Fruit fly (Drosophila melanogaster) whole organism, embryonic: ENCODE measurements around the gene Lst8.

Source experiments
- Ada2b ChIP-seq: fragments of 200-800 bp; sonication (Bioruptor generic); IDR thresholded peaks from 2 replicates; pipeline ENCODE4 v1.3.6; 2022; ENCODE audit warnings: missing biosample characterization, missing genetic modification characterization
- Awh ChIP-seq: fragments of 200-800 bp; sonication (Bioruptor generic); IDR thresholded peaks from 2 replicates; pipeline ENCODE4, ENCODE4 v1.3.6; 2022; ENCODE audit warnings: missing biosample characterization, missing genetic modification characterization
- Bteb2 ChIP-seq: fragments of 200-800 bp; sonication (Bioruptor generic); optimal IDR thresholded peaks from 2 replicates; lab custom pipeline; 2016; ENCODE audit warnings: missing biosample characterization, missing genetic modification characterization
- CG1024 ChIP-seq: fragments of 200-800 bp; sonication (Bioruptor generic); IDR thresholded peaks from 2 replicates; pipeline ENCODE4 v1.3.6; 2022; ENCODE audit warnings: missing biosample characterization, missing genetic modification characterization
- CG10267 ChIP-seq: fragments of 200-800 bp; sonication (Bioruptor generic); optimal IDR thresholded peaks from 2 replicates; lab custom pipeline; 2018; ENCODE audit warnings: missing biosample characterization, mild to moderate bottlenecking, missing genetic modification characterization, moderate library complexity
- CG10321 ChIP-seq: fragments of 200-800 bp; sonication (Bioruptor generic); IDR thresholded peaks from 2 replicates; pipeline ENCODE4 v1.3.6; 2022; ENCODE audit warnings: missing biosample characterization, missing genetic modification characterization
- CG11398 ChIP-seq: fragments of 200-800 bp; sonication (Bioruptor generic); optimal IDR thresholded peaks from 2 replicates; lab custom pipeline; 2016; ENCODE audit warnings: missing biosample characterization, missing genetic modification characterization
- CG13624 ChIP-seq: fragments of 200-800 bp; sonication (Bioruptor generic); optimal IDR thresholded peaks from 2 replicates; lab custom pipeline; 2016; ENCODE audit warnings: missing biosample characterization, missing genetic modification characterization
- CG14050 ChIP-seq: fragments of 200-800 bp; sonication (Bioruptor generic); IDR thresholded peaks from 3 replicates; pipeline ENCODE4 v1.3.6; 2022; ENCODE audit warnings: missing biosample characterization, missing genetic modification characterization
- CG14965 ChIP-seq: fragments of 200-800 bp; sonication (Bioruptor generic); optimal IDR thresholded peaks from 2 replicates; lab custom pipeline; 2016; ENCODE audit warnings: missing biosample characterization, missing genetic modification characterization, borderline replicate concordance
- CG17912 ChIP-seq: fragments of 200-800 bp; sonication (Bioruptor generic); optimal IDR thresholded peaks from 2 replicates; lab custom pipeline; 2018; ENCODE audit warnings: missing biosample characterization, mild to moderate bottlenecking, missing genetic modification characterization
- CG18764 ChIP-seq: fragments of 200-800 bp; sonication (Bioruptor generic); optimal IDR thresholded peaks from 3 replicates; lab custom pipeline; 2016; ENCODE audit warnings: missing biosample characterization, missing genetic modification characterization
- CG2120 ChIP-seq: fragments of 200-800 bp; sonication (Bioruptor generic); optimal IDR thresholded peaks from 3 replicates; lab custom pipeline; 2016; ENCODE audit warnings: missing biosample characterization, missing genetic modification characterization
- CG31224 ChIP-seq: fragments of 200-800 bp; sonication (Bioruptor generic); IDR thresholded peaks from 2 replicates; pipeline ENCODE4 v1.3.6; 2022; ENCODE audit warnings: missing biosample characterization, missing genetic modification characterization
- CG3163 ChIP-seq: fragments of 200-800 bp; sonication (Bioruptor generic); optimal IDR thresholded peaks from 3 replicates; lab custom pipeline; 2016; ENCODE audit warnings: missing biosample characterization, missing genetic modification characterization
- CG3995 ChIP-seq: fragments of 200-800 bp; sonication (Bioruptor generic); optimal IDR thresholded peaks from 3 replicates; lab custom pipeline; 2016; ENCODE audit warnings: missing biosample characterization, missing genetic modification characterization
- CG4730 ChIP-seq: fragments of 200-800 bp; sonication (Bioruptor generic); IDR thresholded peaks from 2 replicates; pipeline ENCODE4 v1.3.6; 2022; ENCODE audit warnings: missing biosample characterization, missing genetic modification characterization
- CG6175 ChIP-seq: fragments of 200-800 bp; sonication (Bioruptor generic); IDR thresholded peaks from 3 replicates; pipeline ENCODE4 v1.3.6; 2022; ENCODE audit warnings: missing biosample characterization, missing genetic modification characterization
- CG7372 ChIP-seq: fragments of 200-800 bp; sonication (Bioruptor generic); IDR thresholded peaks from 2 replicates; pipeline ENCODE4 v1.3.6; 2022; ENCODE audit warnings: missing biosample characterization, missing genetic modification characterization
- CG9215 ChIP-seq: fragments of 200-800 bp; sonication (Bioruptor generic); IDR thresholded peaks from 2 replicates; pipeline ENCODE4 v1.3.6; 2022; ENCODE audit warnings: missing biosample characterization, missing genetic modification characterization
- CHES-1-like ChIP-seq: fragments of 200-800 bp; sonication (Bioruptor generic); optimal IDR thresholded peaks from 2 replicates; lab custom pipeline; 2016; ENCODE audit warnings: missing biosample characterization, missing genetic modification characterization
- E2f1 ChIP-seq: fragments of 200-800 bp; sonication (Bioruptor generic); IDR thresholded peaks from 2 replicates; pipeline ENCODE4 v1.3.6; 2022; ENCODE audit warnings: missing biosample characterization, missing genetic modification characterization
- ERR ChIP-seq: fragments of 200-800 bp; sonication (Bioruptor generic); optimal IDR thresholded peaks from 2 replicates; lab custom pipeline; 2016; ENCODE audit warnings: missing biosample characterization, missing genetic modification characterization
- Elba2 ChIP-seq: fragments of 200-800 bp; sonication (Bioruptor generic); optimal IDR thresholded peaks from 3 replicates; lab custom pipeline; 2016; ENCODE audit warnings: missing biosample characterization, missing genetic modification characterization
- H15 ChIP-seq: fragments of 200-800 bp; sonication (Bioruptor generic); IDR thresholded peaks from 3 replicates; pipeline ENCODE4 v1.3.6; 2022; ENCODE audit warnings: missing biosample characterization, missing genetic modification characterization
- H2.0 ChIP-seq: fragments of 200-800 bp; sonication (Bioruptor generic); IDR thresholded peaks from 2 replicates; pipeline ENCODE4 v1.3.6; 2022; ENCODE audit warnings: missing biosample characterization, missing genetic modification characterization
- HmgD ChIP-seq: fragments of 200-800 bp; sonication (Bioruptor generic); optimal IDR thresholded peaks from 3 replicates; lab custom pipeline; 2016; ENCODE audit warnings: missing biosample characterization, missing genetic modification characterization
- Hmx ChIP-seq: fragments of 200-800 bp; sonication (Bioruptor generic); optimal IDR thresholded peaks from 2 replicates; lab custom pipeline; 2016; ENCODE audit warnings: missing biosample characterization, missing genetic modification characterization
- Hsf ChIP-seq: fragments of 200-800 bp; sonication (Bioruptor generic); optimal IDR thresholded peaks from 3 replicates; lab custom pipeline; 2016; ENCODE audit warnings: missing biosample characterization, missing genetic modification characterization
- Mrtf ChIP-seq: fragments of 200-800 bp; sonication (Bioruptor generic); IDR thresholded peaks from 3 replicates; pipeline ENCODE4 v1.3.6; 2022; ENCODE audit warnings: missing biosample characterization, missing genetic modification characterization
- NC2α ChIP-seq: fragments of 200-800 bp; sonication (Bioruptor generic); optimal IDR thresholded peaks from 2 replicates; lab custom pipeline; 2016; ENCODE audit warnings: missing biosample characterization, missing genetic modification characterization
- Poxn ChIP-seq: fragments of 200-800 bp; sonication (Bioruptor generic); IDR thresholded peaks from 2 replicates; pipeline ENCODE4 v1.3.6; 2022; ENCODE audit warnings: missing biosample characterization, missing genetic modification characterization
- ac ChIP-seq: fragments of 200-800 bp; sonication (Bioruptor generic); optimal IDR thresholded peaks from 3 replicates; lab custom pipeline; 2017; ENCODE audit warnings: missing biosample characterization, mild to moderate bottlenecking, missing genetic modification characterization
- crol ChIP-seq: fragments of 200-800 bp; sonication (Bioruptor generic); IDR thresholded peaks from 2 replicates; pipeline ENCODE4 v1.3.6; 2022; ENCODE audit warnings: missing biosample characterization, missing genetic modification characterization
- dimm ChIP-seq: fragments of 200-800 bp; sonication (Bioruptor generic); IDR thresholded peaks from 2 replicates; pipeline ENCODE4 v1.3.6; 2022; ENCODE audit warnings: missing biosample characterization, missing genetic modification characterization
- fru ChIP-seq: fragments of >200 bp; optimal IDR thresholded peaks from 2 replicates; lab custom pipeline; 2017
- grau ChIP-seq: fragments of 200-800 bp; optimal IDR thresholded peaks from 3 replicates; lab custom pipeline; 2019; ENCODE audit warnings: missing biosample characterization, mild to moderate bottlenecking, missing genetic modification characterization, moderate library complexity
- gro ChIP-seq: fragments of 200-800 bp; sonication (Bioruptor generic); optimal IDR thresholded peaks from 2 replicates; lab custom pipeline; 2016; ENCODE audit warnings: missing biosample characterization, missing genetic modification characterization
- h ChIP-seq: fragments of >200 bp; optimal IDR thresholded peaks from 2 replicates; lab custom pipeline; 2017
- kay ChIP-seq: fragments of 200-800 bp; sonication (Bioruptor generic); optimal IDR thresholded peaks from 2 replicates; lab custom pipeline; 2016; ENCODE audit warnings: missing biosample characterization, missing genetic modification characterization
- lola ChIP-seq, 3 experiments: fragments of >200 bp in 2 of 3; fragments of 200-800 bp in 1 of 3; sonication (Bioruptor generic) in 1 of 3; optimal IDR thresholded peaks; 2 replicates each; lab custom pipeline; 2017 to 2019; ENCODE audit warnings: missing biosample characterization in 3 of 3, missing genetic modification characterization in 3 of 3, mild to moderate bottlenecking in 1 of 3, moderate library complexity in 1 of 3
- nau ChIP-seq: fragments of 200-800 bp; sonication (Bioruptor generic); optimal IDR thresholded peaks from 3 replicates; lab custom pipeline; 2017; ENCODE audit warnings: missing biosample characterization, mild to moderate bottlenecking, missing genetic modification characterization, missing genetic modification reagents
- pfk ChIP-seq: fragments of 200-800 bp; sonication (Bioruptor generic); optimal IDR thresholded peaks from 2 replicates; lab custom pipeline; 2018; ENCODE audit warnings: missing biosample characterization, mild to moderate bottlenecking, missing genetic modification characterization, moderate library complexity
- prd ChIP-seq, 3 experiments: fragments of >200 bp in 2 of 3; fragments of 200-800 bp in 1 of 3; sonication (Bioruptor generic) in 1 of 3; optimal IDR thresholded peaks in 2 of 3; IDR thresholded peaks in 1 of 3; 2 replicates in 2 of 3; 3 replicates in 1 of 3; pipeline versions ENCODE4 v1.3.6 to Lab custom; 2017 to 2022; ENCODE audit warnings: missing biosample characterization in 1 of 3, missing genetic modification characterization in 1 of 3
- sc ChIP-seq, 3 experiments: fragments of >200 bp in 2 of 3; fragments of 200-800 bp in 1 of 3; sonication (Bioruptor generic) in 1 of 3; optimal IDR thresholded peaks; 2 replicates in 2 of 3; 3 replicates in 1 of 3; lab custom pipeline; 2017; ENCODE audit warnings: mild to moderate bottlenecking in 1 of 3, missing biosample characterization in 1 of 3, missing genetic modification characterization in 1 of 3, missing genetic modification reagents in 1 of 3
- sisA ChIP-seq: fragments of 200-800 bp; sonication (Bioruptor generic); IDR thresholded peaks from 2 replicates; pipeline ENCODE4 v1.3.6; 2022; ENCODE audit warnings: missing biosample characterization, missing genetic modification characterization
- slbo ChIP-seq: fragments of 200-800 bp; sonication (Bioruptor generic); IDR thresholded peaks from 2 replicates; pipeline ENCODE4 v1.3.6; 2022; ENCODE audit warnings: missing biosample characterization, missing genetic modification characterization
- sob ChIP-seq: fragments of 200-800 bp; sonication (Bioruptor generic); IDR thresholded peaks from 2 replicates; pipeline ENCODE4 v1.3.6; 2022; ENCODE audit warnings: missing biosample characterization, missing genetic modification characterization
- sqz ChIP-seq: fragments of 200-800 bp; sonication (Bioruptor generic); optimal IDR thresholded peaks from 3 replicates; lab custom pipeline; 2018; ENCODE audit warnings: missing biosample characterization, mild to moderate bottlenecking, missing genetic modification characterization
- yki ChIP-seq: fragments of >200 bp; optimal IDR thresholded peaks from 3 replicates; lab custom pipeline; 2018
- zen ChIP-seq: fragments of 200-800 bp; sonication (Bioruptor generic); optimal IDR thresholded peaks from 3 replicates; lab custom pipeline; 2018; ENCODE audit warnings: missing biosample characterization, mild to moderate bottlenecking, missing genetic modification characterization, moderate library complexity

Gene Lst8

dm6 chrX:9578696-9579509 is 26.9 kb downstream of the Lst8 start (continued):
- peak; percentile 88 for TF ChIP-seq CG14965
- TF ChIP-seq Hmx (GFP tag; lab: Kevin White, UChicago): peak; percentile 94
- TF ChIP-seq CG31224 (GFP tag; lab: Robert Waterston, UW): peak; percentile 96
- peak; percentile 97 for TF ChIP-seq CG7372
- peak; percentile 76 for TF ChIP-seq CG3995 (GFP tag; lab: Kevin White, UChicago)
- TF ChIP-seq sisA (GFP tag; lab: Robert Waterston, UW): peak; percentile 99
- TF ChIP-seq fru (lab: Kevin White, UChicago): no peak
- no peak for TF ChIP-seq sc (optimal IDR thresholded peaks at IDR 0.05; lab: Kevin White, UChicago)
- peak; percentile 99 for TF ChIP-seq sc (GFP tag; optimal IDR thresholded peaks at IDR 0.05; lab: Kevin White, UChicago)
- TF ChIP-seq Poxn (GFP tag; lab: Robert Waterston, UW): peak; percentile 91
- TF ChIP-seq H2.0: peak; percentile 98
- TF ChIP-seq gro (GFP tag; lab: Kevin White, UChicago): peak; percentile 98
- peak; percentile 99 for TF ChIP-seq Hsf
- peak; percentile 98 for TF ChIP-seq Mrtf (GFP tag; lab: Robert Waterston, UW)
- TF ChIP-seq CG17912 (GFP tag; lab: Kevin White, UChicago): peak; percentile 58
- peak; percentile 98 for TF ChIP-seq NC2α (GFP tag; lab: Kevin White, UChicago)
- peak; percentile 98 for TF ChIP-seq HmgD (GFP tag; lab: Kevin White, UChicago)
- TF ChIP-seq CHES-1-like (GFP tag; lab: Kevin White, UChicago): peak; percentile 99
- TF ChIP-seq grau (tag; lab: Kevin White, UChicago): peak; percentile 97
- peak; percentile 94 for TF ChIP-seq CG18764
- TF ChIP-seq H15 (GFP tag; lab: Robert Waterston, UW): peak; percentile 99
- TF ChIP-seq ac (GFP tag; lab: Kevin White, UChicago): peak; percentile 93
- TF ChIP-seq Bteb2 (GFP tag; lab: Kevin White, UChicago): peak; percentile 98
- peak; percentile 97 for TF ChIP-seq CG6175 (GFP tag; lab: Robert Waterston, UW)
- TF ChIP-seq CG10267 (tag; lab: Kevin White, UChicago): peak; percentile 92
- TF ChIP-seq prd (optimal IDR thresholded peaks at IDR 0.05; lab: Kevin White, UChicago): no peak
- TF ChIP-seq prd (GFP tag; IDR thresholded peaks at IDR 0.05; lab: Robert Waterston, UW): peak; percentile 99
- TF ChIP-seq CG11398 (GFP tag; lab: Kevin White, UChicago): peak; percentile 97
- no peak for TF ChIP-seq pfk
- peak; percentile 99 for TF ChIP-seq Awh (GFP tag; lab: Robert Waterston, UW)
- peak; percentile 100 for TF ChIP-seq slbo (GFP tag; lab: Robert Waterston, UW)
- peak; percentile 98 for TF ChIP-seq dimm (GFP tag; lab: Robert Waterston, UW)
- peak; percentile 92 for TF ChIP-seq CG3163 (GFP tag; lab: Kevin White, UChicago)
- TF ChIP-seq CG2120 (GFP tag; lab: Kevin White, UChicago): peak; percentile 99
- TF ChIP-seq CG14050 (GFP tag; lab: Robert Waterston, UW): peak; percentile 96
- peak; percentile 98 for TF ChIP-seq sob (GFP tag; lab: Robert Waterston, UW)
- TF ChIP-seq sqz (GFP tag; lab: Kevin White, UChicago): peak; percentile 93
- TF ChIP-seq nau: peak; percentile 96
- peak; percentile 96 for TF ChIP-seq CG1024
- TF ChIP-seq lola (GFP tag; optimal IDR thresholded peaks at IDR 0.05; lab: Kevin White, UChicago): peak in 1 of 3 experiments; percentile 99
- peak; percentile 96 for TF ChIP-seq kay (GFP tag; lab: Kevin White, UChicago)
- TF ChIP-seq Ada2b: peak; percentile 97
- peak; percentile 96 for TF ChIP-seq zen (tag; lab: Kevin White, UChicago)
- peak; percentile 98 for TF ChIP-seq CG4730 (GFP tag; lab: Robert Waterston, UW)
- TF ChIP-seq crol (GFP tag; lab: Robert Waterston, UW): peak; percentile 96
- peak; percentile 84 for TF ChIP-seq CG10321
- TF ChIP-seq h (lab: Kevin White, UChicago): no peak
- TF ChIP-seq CG13624 (GFP tag; lab: Kevin White, UChicago): peak; percentile 98
- TF ChIP-seq CG9215: peak; percentile 97
- no peak for TF ChIP-seq yki (lab: Kevin White, UChicago)
- peak; percentile 95 for TF ChIP-seq ERR
- TF ChIP-seq Elba2 (GFP tag; lab: Kevin White, UChicago): peak; percentile 89
- peak; percentile 98 for TF ChIP-seq E2f1 (GFP tag; lab: Robert Waterston, UW)
